Fruit fly (Drosophila melanogaster): ENCODE data around the gene CG34456.

CG34456 gene

dm6 chr3L:9377198-9378035, 15.5 kb downstream of the CG34456 start, which contains the start of gene Hsp26 (continued):
- TF ChIP-seq Sry-δ (GFP tag; optimal IDR thresholded peaks at IDR 0.05) = peak; percentile 24
- peak; percentile 86 for TF ChIP-seq CG12659 (GFP tag; optimal IDR thresholded peaks at IDR 0.05)
- peak; percentile 85 for TF ChIP-seq CG15601 (tag; optimal IDR thresholded peaks at IDR 0.05)
- peak; percentile 86 for TF ChIP-seq CG2678 (tag; optimal IDR thresholded peaks at IDR 0.05)
- peak; percentile 60 for TF ChIP-seq luna (GFP tag; optimal IDR thresholded peaks at IDR 0.05)
- peak; percentile 40 for TF ChIP-seq CG16815 (GFP tag; optimal IDR thresholded peaks at IDR 0.05)
- no peak for TF ChIP-seq CG6791 (GFP tag; IDR thresholded peaks at IDR 0.05; ENCODE audit: partially characterized antibody)
- TF ChIP-seq Camta (GFP tag; optimal IDR thresholded peaks at IDR 0.05) = peak; percentile 87
- peak; percentile 90 for TF ChIP-seq CG12391 (tag; optimal IDR thresholded peaks at IDR 0.05)
- peak; percentile 89 for TF ChIP-seq CG30403 (GFP tag; optimal IDR thresholded peaks at IDR 0.05)
- peak; percentile 52; the same call in 1 of the 2 replicates for TF ChIP-seq wor (GFP tag; IDR thresholded peaks at IDR 0.05)
- TF ChIP-seq jumu (GFP tag; optimal IDR thresholded peaks at IDR 0.05) = peak; percentile 74
- no peak for TF ChIP-seq Dip2 (GFP tag; IDR thresholded peaks at IDR 0.05)
- peak; percentile 26 for TF ChIP-seq wek (GFP tag; optimal IDR thresholded peaks at IDR 0.05)
- TF ChIP-seq Eip74EF (GFP tag; optimal IDR thresholded peaks at IDR 0.05) = peak in 1 of 2 experiments; percentile 80
- no peak for TF ChIP-seq aop (GFP tag; IDR thresholded peaks at IDR 0.05)
- no peak for TF ChIP-seq z (GFP tag; IDR thresholded peaks at IDR 0.05)
- TF ChIP-seq emc (GFP tag; optimal IDR thresholded peaks at IDR 0.05) = peak; percentile 55
- peak; percentile 71 for TF ChIP-seq tap (tag; optimal IDR thresholded peaks at IDR 0.05)
- peak; percentile 44 for TF ChIP-seq CG4617 (GFP tag; optimal IDR thresholded peaks at IDR 0.05; ENCODE audit: borderline replicate concordance)
- peak; percentile 49 for TF ChIP-seq CG5245 (GFP tag; optimal IDR thresholded peaks at IDR 0.05)
- peak; percentile 51 for TF ChIP-seq Nf-YC (tag; optimal IDR thresholded peaks at IDR 0.05)
- peak; percentile 86 for TF ChIP-seq E2f1 (GFP tag; IDR thresholded peaks at IDR 0.05)
- TF ChIP-seq oc (tag; optimal IDR thresholded peaks at IDR 0.05) = peak; percentile 86
- TF ChIP-seq bigmax (GFP tag; optimal IDR thresholded peaks at IDR 0.05) = peak; percentile 62
- peak; percentile 80 for TF ChIP-seq scrt (GFP tag; optimal IDR thresholded peaks at IDR 0.05)
- peak; percentile 85 for TF ChIP-seq slbo (GFP tag; IDR thresholded peaks at IDR 0.05)
- peak; percentile 80 for TF ChIP-seq Hr3 (GFP tag; optimal IDR thresholded peaks at IDR 0.05)
- TF ChIP-seq zfh1 (GFP tag; IDR thresholded peaks at IDR 0.05) = peak; percentile 81
- no peak for TF ChIP-seq cad (GFP tag; optimal IDR thresholded peaks at IDR 0.05)
- no peak for TF ChIP-seq prd (optimal IDR thresholded peaks at IDR 0.05)
- peak; percentile 79 for TF ChIP-seq prd (GFP tag; IDR thresholded peaks at IDR 0.05)
- TF ChIP-seq her (GFP tag; optimal IDR thresholded peaks at IDR 0.05) = peak; percentile 87
- TF ChIP-seq CG8924 (tag; optimal IDR thresholded peaks at IDR 0.05) = peak; percentile 87
- no peak for TF ChIP-seq H15 (GFP tag; IDR thresholded peaks at IDR 0.05)
- TF ChIP-seq HmgZ (tag; optimal IDR thresholded peaks at IDR 0.05) = peak; percentile 72
- TF ChIP-seq CG32767 (GFP tag; IDR thresholded peaks at IDR 0.05) = peak; percentile 86
- peak; percentile 49 for TF ChIP-seq shn (GFP tag; optimal IDR thresholded peaks at IDR 0.05)
- TF ChIP-seq bsh (GFP tag; optimal IDR thresholded peaks at IDR 0.05) = peak; percentile 74 to 93
- TF ChIP-seq Tbp (GFP tag; optimal IDR thresholded peaks at IDR 0.05) = no peak
- TF ChIP-seq CG1792 (GFP tag; optimal IDR thresholded peaks at IDR 0.05) = peak; percentile 78
- TF ChIP-seq otp (GFP tag; IDR thresholded peaks at IDR 0.05) = peak; percentile 75; the same call in 2 of the 3 replicates
- peak; percentile 84 for TF ChIP-seq CG18599 (GFP tag; optimal IDR thresholded peaks at IDR 0.05)
- peak; percentile 85 for TF ChIP-seq mam (GFP tag; optimal IDR thresholded peaks at IDR 0.05)
- no peak for TF ChIP-seq sna (GFP tag; IDR thresholded peaks at IDR 0.05; ENCODE audit: partially characterized antibody)
- TF ChIP-seq Doc2 (GFP tag; IDR thresholded peaks at IDR 0.05) = no peak
- TF ChIP-seq da (GFP tag; optimal IDR thresholded peaks at IDR 0.05) = no peak
- TF ChIP-seq CG12744 (GFP tag; optimal IDR thresholded peaks at IDR 0.05) = peak; percentile 58
- no peak for TF ChIP-seq amos (GFP tag; IDR thresholded peaks at IDR 0.05; ENCODE audit: partially characterized antibody)

Data from whole organism, embryonic.